Worm (Caenorhabditis elegans) whole organism, late embryonic: ENCODE data around the gene Y49F6B.8.

ENCODE experiments used
- C08G9.2 ChIP-seq: sonication (generic microtip); optimal IDR thresholded peaks from 2 replicates; lab custom pipeline; 2016; ENCODE audit warnings: mild to moderate bottlenecking, missing genetic modification characterization, moderate library complexity, missing compliant biosample characterization
- K02D7.2 ChIP-seq: sonication (generic microtip); optimal IDR thresholded peaks from 2 replicates; lab custom pipeline; 2017; ENCODE audit warnings: mild to moderate bottlenecking, missing genetic modification characterization, missing compliant biosample characterization
- K09A11.1 ChIP-seq: sonication (generic microtip); optimal IDR thresholded peaks from 2 replicates; lab custom pipeline; 2017; ENCODE audit warnings: antibody characterized with exemption, mild to moderate bottlenecking, missing genetic modification characterization, missing compliant biosample characterization; ENCODE audit not compliant: insufficient read depth
- T23F11.4 ChIP-seq: fragments of 200-800 bp; sonication (Bioruptor generic); optimal IDR thresholded peaks from 2 replicates; lab custom pipeline; 2018; ENCODE audit warnings: mild to moderate bottlenecking, missing genetic modification characterization, missing compliant biosample characterization
- Y22D7AL.16 ChIP-seq: sonication (generic microtip); optimal IDR thresholded peaks from 2 replicates; lab custom pipeline; 2016; ENCODE audit warnings: missing genetic modification characterization, missing compliant biosample characterization
- ahr-1 ChIP-seq: sonication (generic microtip); optimal IDR thresholded peaks from 2 replicates; lab custom pipeline; 2016; ENCODE audit warnings: missing genetic modification characterization, missing compliant biosample characterization
- ama-1 ChIP-seq: fragments of 150-350 bp; optimal IDR thresholded peaks from 2 replicates; lab custom pipeline; 2014
- ceh-18 ChIP-seq: sonication (generic microtip); optimal IDR thresholded peaks from 2 replicates; lab custom pipeline; 2016; ENCODE audit warnings: missing genetic modification characterization, missing compliant biosample characterization
- ceh-2 ChIP-seq: sonication (generic microtip); optimal IDR thresholded peaks from 2 replicates; lab custom pipeline; 2016; ENCODE audit warnings: missing genotype, missing genetic modification characterization, missing compliant biosample characterization
- ceh-22 ChIP-seq: sonication (generic microtip); optimal IDR thresholded peaks from 2 replicates; lab custom pipeline; 2017; ENCODE audit warnings: missing biosample characterization, missing genetic modification characterization
- ceh-31 ChIP-seq: sonication (generic microtip); optimal IDR thresholded peaks from 2 replicates; lab custom pipeline; 2016; ENCODE audit warnings: missing genetic modification characterization, missing compliant biosample characterization
- ceh-34 ChIP-seq: sonication (generic microtip); optimal IDR thresholded peaks from 2 replicates; lab custom pipeline; 2016; ENCODE audit warnings: mild to moderate bottlenecking, missing genetic modification characterization, missing compliant biosample characterization
- ceh-48 ChIP-seq: sonication (generic microtip); optimal IDR thresholded peaks from 2 replicates; lab custom pipeline; 2016; ENCODE audit warnings: missing genetic modification characterization, inconsistent platforms, missing compliant biosample characterization
- ceh-6 ChIP-seq: fragments of 200-800 bp; sonication (Bioruptor generic); optimal IDR thresholded peaks from 2 replicates; lab custom pipeline; 2018; ENCODE audit warnings: mild to moderate bottlenecking, missing genetic modification characterization, missing compliant biosample characterization
- ceh-9 ChIP-seq: sonication (generic microtip); optimal IDR thresholded peaks from 2 replicates; lab custom pipeline; 2016; ENCODE audit warnings: mild to moderate bottlenecking, missing genetic modification characterization, inconsistent platforms, missing compliant biosample characterization
- che-1 ChIP-seq: sonication (generic microtip); optimal IDR thresholded peaks from 2 replicates; lab custom pipeline; 2016; ENCODE audit warnings: mild to moderate bottlenecking, missing genetic modification characterization, missing compliant biosample characterization
- dmd-4 ChIP-seq: sonication (generic microtip); optimal IDR thresholded peaks from 2 replicates; lab custom pipeline; 2016; ENCODE audit warnings: borderline replicate concordance, missing genetic modification characterization, missing compliant biosample characterization
- dve-1 ChIP-seq: sonication (generic microtip); optimal IDR thresholded peaks from 2 replicates; lab custom pipeline; 2017; ENCODE audit warnings: antibody characterized with exemption, mild to moderate bottlenecking, missing genetic modification characterization, missing compliant biosample characterization
- elt-2 ChIP-seq: sonication (generic microtip); optimal IDR thresholded peaks from 2 replicates; lab custom pipeline; 2016; ENCODE audit warnings: missing genetic modification reagents, missing genetic modification characterization, missing compliant biosample characterization
- ets-4 ChIP-seq: sonication (generic microtip); optimal IDR thresholded peaks from 2 replicates; lab custom pipeline; 2016; ENCODE audit warnings: missing genetic modification characterization, missing compliant biosample characterization
- eyg-1 ChIP-seq: sonication (generic microtip); optimal IDR thresholded peaks from 2 replicates; lab custom pipeline; 2016; ENCODE audit warnings: missing genotype, missing genetic modification characterization, missing compliant biosample characterization
- fax-1 ChIP-seq: sonication (generic microtip); optimal IDR thresholded peaks from 2 replicates; lab custom pipeline; 2016; ENCODE audit warnings: missing genotype, missing genetic modification characterization, missing compliant biosample characterization
- fkh-10 ChIP-seq: fragments of 150-350 bp; optimal IDR thresholded peaks from 2 replicates; lab custom pipeline; 2014; ENCODE audit warnings: missing biosample characterization, missing genetic modification reagents, missing genetic modification characterization
- gmeb-2 ChIP-seq: sonication (generic microtip); optimal IDR thresholded peaks from 2 replicates; lab custom pipeline; 2016; ENCODE audit warnings: missing genetic modification characterization, inconsistent platforms, missing compliant biosample characterization
- hlh-13 ChIP-seq: fragments of 200-800 bp; sonication (Bioruptor generic); optimal IDR thresholded peaks from 2 replicates; lab custom pipeline; 2018; ENCODE audit warnings: mild to moderate bottlenecking, missing genetic modification characterization, missing compliant biosample characterization
- hlh-15 ChIP-seq: sonication (generic microtip); optimal IDR thresholded peaks from 2 replicates; lab custom pipeline; 2016; ENCODE audit warnings: missing genetic modification characterization, missing compliant biosample characterization
- hlh-8 ChIP-seq: sonication (generic microtip); optimal IDR thresholded peaks from 2 replicates; lab custom pipeline; 2016; ENCODE audit warnings: missing genotype, missing genetic modification characterization, missing compliant biosample characterization
- lim-6 ChIP-seq: sonication (generic microtip); optimal IDR thresholded peaks from 2 replicates; lab custom pipeline; 2016; ENCODE audit warnings: missing genetic modification characterization, missing compliant biosample characterization
- lin-11 ChIP-seq: fragments of 200-800 bp; sonication (Bioruptor generic); optimal IDR thresholded peaks from 2 replicates; lab custom pipeline; 2018; ENCODE audit warnings: mild to moderate bottlenecking, missing genetic modification characterization, missing compliant biosample characterization
- madf-2 ChIP-seq: sonication (generic microtip); optimal IDR thresholded peaks from 2 replicates; lab custom pipeline; 2017; ENCODE audit warnings: missing genetic modification characterization, missing compliant biosample characterization
- mec-3 ChIP-seq: sonication (generic microtip); optimal IDR thresholded peaks from 2 replicates; lab custom pipeline; 2016; ENCODE audit warnings: borderline replicate concordance, missing genetic modification characterization, missing compliant biosample characterization
- nfya-1 ChIP-seq: sonication (generic microtip); optimal IDR thresholded peaks from 2 replicates; lab custom pipeline; 2017; ENCODE audit warnings: missing genetic modification characterization, mild to moderate bottlenecking, missing compliant biosample characterization, antibody characterized with exemption, moderate library complexity
- nhr-11 ChIP-seq: fragments of 150-350 bp; optimal IDR thresholded peaks from 2 replicates; lab custom pipeline; 2014; ENCODE audit warnings: missing biosample characterization, missing genetic modification characterization
- nhr-232 ChIP-seq: sonication (generic microtip); optimal IDR thresholded peaks from 2 replicates; lab custom pipeline; 2016; ENCODE audit warnings: missing genetic modification characterization, missing compliant biosample characterization
- odd-2 ChIP-seq: sonication (generic microtip); optimal IDR thresholded peaks from 2 replicates; lab custom pipeline; 2017; ENCODE audit warnings: antibody characterized with exemption, mild to moderate bottlenecking, missing genetic modification characterization, missing compliant biosample characterization
- pag-3 ChIP-seq: sonication (generic microtip); optimal IDR thresholded peaks from 2 replicates; lab custom pipeline; 2016; ENCODE audit warnings: missing compliant biosample characterization, missing genetic modification characterization, borderline replicate concordance
- pat-9 ChIP-seq: fragments of 200-800 bp; sonication (Bioruptor generic); optimal IDR thresholded peaks from 2 replicates; lab custom pipeline; 2018; ENCODE audit warnings: mild to moderate bottlenecking, missing genetic modification characterization, moderate library complexity, missing compliant biosample characterization
- rnt-1 ChIP-seq: sonication (generic microtip); optimal IDR thresholded peaks from 2 replicates; lab custom pipeline; 2016; ENCODE audit warnings: missing genetic modification characterization, missing compliant biosample characterization
- sox-2 ChIP-seq: fragments of 200-800 bp; sonication (Bioruptor generic); IDR thresholded peaks from 2 replicates; pipeline ENCODE4 v1.3.6; 2022; ENCODE audit warnings: missing genetic modification reagents, missing genetic modification characterization, missing compliant biosample characterization
- tbx-2 ChIP-seq: sonication (generic microtip); optimal IDR thresholded peaks from 2 replicates; lab custom pipeline; 2016; ENCODE audit warnings: missing genetic modification characterization, missing compliant biosample characterization
- ttx-3 ChIP-seq: sonication (generic microtip); optimal IDR thresholded peaks from 2 replicates; lab custom pipeline; 2016; ENCODE audit warnings: missing genetic modification reagents, missing genetic modification characterization, missing compliant biosample characterization
- unc-3 ChIP-seq, 2 experiments: fragments of 200-800 bp in 1 of 2; sonication (Bioruptor generic) in 1 of 2; sonication (generic microtip) in 1 of 2; conservative IDR thresholded peaks in 1 of 2; optimal IDR thresholded peaks in 1 of 2; 2 replicates each; pipeline versions ENCODE4 v1.3.6 to Lab custom; 2016 to 2022; ENCODE audit warnings: missing compliant biosample characterization in 2 of 2, missing genetic modification characterization in 2 of 2, missing genetic modification reagents in 1 of 2
- unc-42 ChIP-seq: sonication (generic microtip); optimal IDR thresholded peaks from 2 replicates; lab custom pipeline; 2016; ENCODE audit warnings: missing genotype, missing genetic modification characterization, missing compliant biosample characterization
- unc-55 ChIP-seq: sonication (generic microtip); optimal IDR thresholded peaks from 2 replicates; lab custom pipeline; 2017; ENCODE audit warnings: missing biosample characterization, missing genetic modification reagents, missing genetic modification characterization
- zip-5 ChIP-seq: sonication (generic microtip); optimal IDR thresholded peaks from 2 replicates; lab custom pipeline; 2016; ENCODE audit warnings: missing genetic modification characterization, missing compliant biosample characterization
- ztf-16 ChIP-seq: sonication (generic microtip); optimal IDR thresholded peaks from 2 replicates; lab custom pipeline; 2017; ENCODE audit warnings: missing genetic modification characterization, missing compliant biosample characterization

Y49F6B.8 gene

ce11 chrII:3520988-3521850, 39.7 kb upstream of the Y49F6B.8 start, which contains the start of gene W09G10.9 (continued):
- TF ChIP-seq sox-2 (GFP tag; lab: Robert Waterston, UW): peak; percentile 88
- TF ChIP-seq K02D7.2: peak; percentile 56
- TF ChIP-seq ets-4 (tag; lab: Kevin White, UChicago): no peak
- TF ChIP-seq K09A11.1 (tag; lab: Kevin White, UChicago): peak; percentile 26
- TF ChIP-seq unc-42 (tag; lab: Kevin White, UChicago): no peak
- peak; percentile 90 for TF ChIP-seq unc-3 (GFP tag; conservative IDR thresholded peaks at IDR 0.05; lab: Robert Waterston, UW)
- TF ChIP-seq unc-3 (tag; optimal IDR thresholded peaks at IDR 0.05; lab: Kevin White, UChicago): peak; percentile 71
- TF ChIP-seq Y22D7AL.16 (tag; lab: Kevin White, UChicago): peak; percentile 55
- TF ChIP-seq lin-11: peak; percentile 79
- TF ChIP-seq nhr-232 (tag; lab: Kevin White, UChicago): peak; percentile 65
- TF ChIP-seq mec-3 (tag; lab: Kevin White, UChicago): no peak
- TF ChIP-seq zip-5 (tag; lab: Kevin White, UChicago): peak; percentile 51
- TF ChIP-seq ceh-48 (tag; lab: Kevin White, UChicago): peak; percentile 62
- peak; percentile 50 for TF ChIP-seq ceh-2 (tag; lab: Kevin White, UChicago)
- peak; percentile 57 for TF ChIP-seq ztf-16
- peak; percentile 46 for TF ChIP-seq ahr-1 (tag; lab: Kevin White, UChicago)
- no peak for TF ChIP-seq odd-2 (tag; lab: Kevin White, UChicago)
- peak; percentile 49 for TF ChIP-seq hlh-15
- TF ChIP-seq nfya-1 (tag; lab: Kevin White, UChicago): peak; percentile 57
- peak; percentile 54 for TF ChIP-seq hlh-13
- peak; percentile 73 for TF ChIP-seq pat-9 (tag; lab: Kevin White, UChicago)
- TF ChIP-seq che-1: peak; percentile 74
- TF ChIP-seq ceh-31 (tag; lab: Kevin White, UChicago): peak; percentile 39
- TF ChIP-seq pag-3 (tag; lab: Kevin White, UChicago): no peak

- TF ChIP-seq K09A11.1 (tag; lab: Kevin White, UChicago): peak; percentile 69
- TF ChIP-seq lin-11: peak; percentile 64
- peak; percentile 43 for TF ChIP-seq lim-6 (tag; lab: Kevin White, UChicago)
- peak; percentile 1 for TF ChIP-seq T23F11.4 (GFP tag; lab: Kevin White, UChicago)
- TF ChIP-seq dve-1 (tag; lab: Kevin White, UChicago): peak; percentile 88
- peak; percentile 60 for TF ChIP-seq ttx-3 (tag; lab: Kevin White, UChicago)
- TF ChIP-seq unc-3 (GFP tag; conservative IDR thresholded peaks at IDR 0.05; lab: Robert Waterston, UW): no peak
- TF ChIP-seq unc-3 (tag; optimal IDR thresholded peaks at IDR 0.05; lab: Kevin White, UChicago): peak; percentile 50
- peak; percentile 77 for TF ChIP-seq madf-2 (tag; lab: Kevin White, UChicago)
- peak; percentile 71 for TF ChIP-seq ceh-18 (tag; lab: Kevin White, UChicago)
- no peak for TF ChIP-seq ama-1 (lab: Kevin White, UChicago)
- peak; percentile 93 for TF ChIP-seq elt-2 (tag; lab: Kevin White, UChicago)
- no peak; the same call in 1 of the 2 replicates for TF ChIP-seq sox-2 (GFP tag; lab: Robert Waterston, UW)
- TF ChIP-seq unc-42 (tag; lab: Kevin White, UChicago): peak; percentile 85
- TF ChIP-seq gmeb-2 (tag; lab: Kevin White, UChicago): peak; percentile 52
- TF ChIP-seq rnt-1 (tag; lab: Kevin White, UChicago): peak; percentile 34
- TF ChIP-seq ceh-6 (GFP tag; lab: Kevin White, UChicago): peak; percentile 77
- TF ChIP-seq hlh-15: peak; percentile 37
- peak; percentile 76 for TF ChIP-seq tbx-2
- TF ChIP-seq fax-1 (tag; lab: Kevin White, UChicago): peak; percentile 44
- peak; percentile 45 for TF ChIP-seq ztf-16
- TF ChIP-seq ceh-34 (tag; lab: Kevin White, UChicago): peak; percentile 51
- TF ChIP-seq C08G9.2: peak; percentile 67
- TF ChIP-seq hlh-8 (tag; lab: Kevin White, UChicago): peak; percentile 9
- no peak for TF ChIP-seq nhr-11 (tag; lab: Kevin White, UChicago)
- TF ChIP-seq Y22D7AL.16 (tag; lab: Kevin White, UChicago): peak; percentile 46
- TF ChIP-seq eyg-1 (tag; lab: Kevin White, UChicago): peak; percentile 81
- peak; percentile 67 for TF ChIP-seq ceh-2 (tag; lab: Kevin White, UChicago)
- TF ChIP-seq ceh-22: no peak
- TF ChIP-seq fkh-10 (GFP tag; lab: Kevin White, UChicago): no peak
- peak; percentile 27 for TF ChIP-seq ceh-9 (tag; lab: Kevin White, UChicago)
- TF ChIP-seq dmd-4 (tag; lab: Kevin White, UChicago): peak; percentile 62
- TF ChIP-seq pat-9 (tag; lab: Kevin White, UChicago): peak; percentile 68
- no peak for TF ChIP-seq unc-55
Observed at ce11 chrII:3518961-3519544, 37.6 kb upstream of the Y49F6B.8 start, which contains the start of gene clec-126. Gene clec-126, plus strand, starts transcription at chrII:3519494.
